Fruit fly (Drosophila melanogaster) whole organism, prepupa: Measurements from ENCODE around the gene Nhe3.

Experiments
- Blimp-1 ChIP-seq: fragments of 200-800 bp; sonication (Bioruptor generic); optimal IDR thresholded peaks from 3 replicates; lab custom pipeline; 2017; ENCODE audit warnings: missing biosample characterization, missing genetic modification characterization, mild to moderate bottlenecking, moderate library complexity, missing genetic modification reagents
- CG10669 ChIP-seq: fragments of 200-800 bp; sonication (Bioruptor generic); optimal IDR thresholded peaks from 3 replicates; lab custom pipeline; 2018; ENCODE audit warnings: missing biosample characterization, mild to moderate bottlenecking, missing genetic modification characterization, moderate library complexity
- CG11294 ChIP-seq: fragments of 200-800 bp; sonication (Bioruptor generic); IDR thresholded peaks from 2 replicates; pipeline ENCODE4 v1.3.6; 2022; ENCODE audit warnings: missing biosample characterization, missing genetic modification characterization
- CG11902 ChIP-seq: fragments of 200-800 bp; sonication (Bioruptor generic); optimal IDR thresholded peaks from 3 replicates; lab custom pipeline; 2016; ENCODE audit warnings: missing biosample characterization, missing genetic modification characterization
- CG1621 ChIP-seq: fragments of 200-800 bp; sonication (Bioruptor generic); optimal IDR thresholded peaks from 3 replicates; lab custom pipeline; 2018; ENCODE audit warnings: missing biosample characterization, mild to moderate bottlenecking, missing genetic modification characterization
- CG16779 ChIP-seq: fragments of 200-800 bp; sonication (Bioruptor generic); optimal IDR thresholded peaks from 3 replicates; lab custom pipeline; 2017; ENCODE audit warnings: missing biosample characterization, mild to moderate bottlenecking, missing genetic modification characterization
- CG31627 ChIP-seq: fragments of 200-800 bp; sonication (Bioruptor generic); optimal IDR thresholded peaks from 3 replicates; lab custom pipeline; 2016; ENCODE audit warnings: missing biosample characterization, missing genetic modification characterization
- CG32006 ChIP-seq: fragments of 200-800 bp; sonication (Bioruptor generic); optimal IDR thresholded peaks from 3 replicates; lab custom pipeline; 2017; ENCODE audit warnings: missing biosample characterization, mild to moderate bottlenecking, missing genetic modification characterization
- CG34406 ChIP-seq: fragments of 200-800 bp; sonication (Bioruptor generic); optimal IDR thresholded peaks from 3 replicates; lab custom pipeline; 2016; ENCODE audit warnings: missing biosample characterization, missing genetic modification characterization
- CG3919 ChIP-seq: fragments of 200-800 bp; sonication (Bioruptor generic); optimal IDR thresholded peaks from 3 replicates; lab custom pipeline; 2016; ENCODE audit warnings: missing biosample characterization, missing genetic modification characterization
- CG4318 ChIP-seq: fragments of 200-800 bp; sonication (Bioruptor generic); optimal IDR thresholded peaks from 3 replicates; lab custom pipeline; 2017; ENCODE audit warnings: missing biosample characterization, mild to moderate bottlenecking, missing genetic modification characterization
- CG6163 ChIP-seq: fragments of 200-800 bp; sonication (Bioruptor generic); IDR thresholded peaks from 3 replicates; pipeline ENCODE4 v1.3.6; 2022; ENCODE audit warnings: missing biosample characterization, missing genetic modification characterization
- CG6792 ChIP-seq: fragments of 200-800 bp; sonication (Bioruptor generic); optimal IDR thresholded peaks from 3 replicates; lab custom pipeline; 2016; ENCODE audit warnings: missing biosample characterization, missing genetic modification characterization
- CG6808 ChIP-seq: fragments of 200-800 bp; sonication (Bioruptor generic); optimal IDR thresholded peaks from 3 replicates; lab custom pipeline; 2017; ENCODE audit warnings: missing biosample characterization, missing genetic modification characterization, mild to moderate bottlenecking, moderate library complexity, missing genetic modification reagents
- CG6854 ChIP-seq: fragments of 200-800 bp; sonication (Bioruptor generic); optimal IDR thresholded peaks from 2 replicates; lab custom pipeline; 2017; ENCODE audit warnings: missing biosample characterization, mild to moderate bottlenecking, missing genetic modification characterization
- CG7368 ChIP-seq: fragments of 200-800 bp; sonication (Bioruptor generic); optimal IDR thresholded peaks from 3 replicates; lab custom pipeline; 2016; ENCODE audit warnings: missing biosample characterization, missing genetic modification characterization
- CG8119 ChIP-seq: fragments of 200-800 bp; sonication (Bioruptor generic); IDR thresholded peaks from 3 replicates; pipeline ENCODE4 v1.3.6; 2022; ENCODE audit warnings: missing biosample characterization, missing genetic modification characterization
- CG8319 ChIP-seq: fragments of 200-800 bp; sonication (Bioruptor generic); optimal IDR thresholded peaks from 3 replicates; lab custom pipeline; 2016; ENCODE audit warnings: missing biosample characterization, missing genetic modification characterization
- CG8632 ChIP-seq: fragments of 200-800 bp; sonication (Bioruptor generic); optimal IDR thresholded peaks from 3 replicates; lab custom pipeline; 2016; ENCODE audit warnings: missing biosample characterization, missing genetic modification characterization
- CG9139 ChIP-seq: fragments of 200-800 bp; sonication (Bioruptor generic); optimal IDR thresholded peaks from 3 replicates; lab custom pipeline; 2017; ENCODE audit warnings: missing biosample characterization, mild to moderate bottlenecking, missing genetic modification characterization
- Eip75B ChIP-seq: fragments of 200-800 bp; sonication (Bioruptor generic); optimal IDR thresholded peaks from 3 replicates; lab custom pipeline; 2016; ENCODE audit warnings: missing biosample characterization, missing genetic modification characterization
- Eip78C ChIP-seq: fragments of 200-800 bp; sonication (Bioruptor generic); peaks from one replicate; lab custom pipeline; 2016; ENCODE audit warnings: missing biosample characterization, missing genetic modification characterization
- Eip93F ChIP-seq: fragments of 200-800 bp; sonication (Bioruptor generic); optimal IDR thresholded peaks from 2 replicates; lab custom pipeline; 2016; ENCODE audit warnings: missing biosample characterization, mild to moderate bottlenecking, missing genetic modification characterization
- Ets96B ChIP-seq: fragments of 200-800 bp; optimal IDR thresholded peaks from 2 replicates; lab custom pipeline; 2019; ENCODE audit warnings: missing biosample characterization, mild to moderate bottlenecking, missing genetic modification characterization, moderate library complexity
- Gug ChIP-seq: fragments of 200-800 bp; sonication (Bioruptor generic); IDR thresholded peaks from 2 replicates; pipeline ENCODE4 v1.3.6; 2022; ENCODE audit warnings: missing biosample characterization, missing genetic modification characterization
- Hr38 ChIP-seq: sonication (Bioruptor generic); optimal IDR thresholded peaks from 2 replicates; lab custom pipeline; 2016; ENCODE audit warnings: missing biosample characterization, missing genetic modification characterization
- Met ChIP-seq: fragments of 200-800 bp; sonication (Bioruptor generic); optimal IDR thresholded peaks from 3 replicates; lab custom pipeline; 2016; ENCODE audit warnings: missing biosample characterization, missing genetic modification characterization
- OdsH ChIP-seq: fragments of 200-800 bp; sonication (Bioruptor generic); optimal IDR thresholded peaks from 3 replicates; lab custom pipeline; 2016; ENCODE audit warnings: missing biosample characterization, missing genetic modification characterization
- Smox ChIP-seq: fragments of 200-800 bp; sonication (Bioruptor generic); optimal IDR thresholded peaks from 3 replicates; lab custom pipeline; 2016; ENCODE audit warnings: missing biosample characterization, missing genetic modification characterization
- Sox102F ChIP-seq: fragments of 200-800 bp; sonication (Bioruptor generic); optimal IDR thresholded peaks from 2 replicates; lab custom pipeline; 2016; ENCODE audit warnings: missing biosample characterization, mild to moderate bottlenecking, missing genetic modification characterization
- Sox15 ChIP-seq: fragments of 200-800 bp; sonication (Bioruptor generic); optimal IDR thresholded peaks from 3 replicates; lab custom pipeline; 2016; ENCODE audit warnings: missing biosample characterization, missing genetic modification characterization
- achi ChIP-seq: fragments of 200-800 bp; sonication (Bioruptor generic); optimal IDR thresholded peaks from 3 replicates; lab custom pipeline; 2016; ENCODE audit warnings: missing biosample characterization, missing genetic modification characterization
- acj6 ChIP-seq: fragments of 200-800 bp; sonication (Bioruptor generic); optimal IDR thresholded peaks from 3 replicates; lab custom pipeline; 2016; ENCODE audit warnings: missing biosample characterization, missing genetic modification characterization
- cyc ChIP-seq: fragments of 200-800 bp; sonication (Bioruptor generic); optimal IDR thresholded peaks from 3 replicates; lab custom pipeline; 2016; ENCODE audit warnings: missing biosample characterization, missing genetic modification characterization
- dac ChIP-seq: fragments of 200-800 bp; sonication (Bioruptor generic); optimal IDR thresholded peaks from 2 replicates; lab custom pipeline; 2017; ENCODE audit warnings: missing biosample characterization, mild to moderate bottlenecking, missing genetic modification characterization
- eg ChIP-seq: fragments of 200-800 bp; sonication (Bioruptor generic); IDR thresholded peaks from 3 replicates; pipeline ENCODE4 v1.3.6; 2022; ENCODE audit warnings: missing biosample characterization, missing genetic modification characterization
- esn ChIP-seq: fragments of 200-800 bp; sonication (Bioruptor generic); optimal IDR thresholded peaks from 2 replicates; lab custom pipeline; 2016; ENCODE audit warnings: missing biosample characterization, mild to moderate bottlenecking, missing genetic modification characterization, moderate library complexity
- fd59A ChIP-seq: fragments of 200-800 bp; sonication (Bioruptor generic); optimal IDR thresholded peaks from 2 replicates; lab custom pipeline; 2017; ENCODE audit warnings: missing biosample characterization, mild to moderate bottlenecking, missing genetic modification characterization, missing genetic modification reagents
- fd85E ChIP-seq: fragments of 200-800 bp; sonication (Bioruptor generic); optimal IDR thresholded peaks from 3 replicates; lab custom pipeline; 2016; ENCODE audit warnings: missing biosample characterization, missing genetic modification characterization
- lz ChIP-seq: fragments of 200-800 bp; sonication (Bioruptor generic); optimal IDR thresholded peaks from 3 replicates; lab custom pipeline; 2016; ENCODE audit warnings: missing biosample characterization, missing genetic modification characterization
- net ChIP-seq: fragments of 200-800 bp; sonication (Bioruptor generic); optimal IDR thresholded peaks from 3 replicates; lab custom pipeline; 2016; ENCODE audit warnings: missing biosample characterization, missing genetic modification characterization
- pdm3 ChIP-seq: fragments of 200-800 bp; sonication (Bioruptor generic); optimal IDR thresholded peaks from 3 replicates; lab custom pipeline; 2016; ENCODE audit warnings: missing biosample characterization, missing genetic modification characterization
- salr ChIP-seq, 2 experiments: fragments of 200-800 bp; sonication (Bioruptor generic); optimal IDR thresholded peaks; 3 replicates each; lab custom pipeline; 2016 to 2018; ENCODE audit warnings: missing biosample characterization in 2 of 2, missing genetic modification characterization in 2 of 2, mild to moderate bottlenecking in 1 of 2
- spab ChIP-seq: fragments of 200-800 bp; sonication (Bioruptor generic); optimal IDR thresholded peaks from 2 replicates; lab custom pipeline; 2017; ENCODE audit warnings: missing biosample characterization, mild to moderate bottlenecking, missing genetic modification characterization, missing genetic modification reagents
- ss ChIP-seq, 2 experiments: fragments of 200-800 bp; sonication (Bioruptor generic); optimal IDR thresholded peaks; 2 replicates in 1 of 2; 3 replicates in 1 of 2; lab custom pipeline; 2017 to 2018; ENCODE audit warnings: mild to moderate bottlenecking in 2 of 2, missing biosample characterization in 2 of 2, missing genetic modification characterization in 2 of 2, moderate library complexity in 1 of 2
- svp ChIP-seq: fragments of 200-800 bp; sonication (Bioruptor generic); peaks from one replicate; lab custom pipeline; 2016; ENCODE audit warnings: missing biosample characterization, missing genetic modification characterization
- topi ChIP-seq: fragments of 200-800 bp; sonication (Bioruptor generic); optimal IDR thresholded peaks from 3 replicates; lab custom pipeline; 2016; ENCODE audit warnings: missing biosample characterization, missing genetic modification characterization

The Nhe3 gene

dm6 chr2L:6648163-6648628 is 36.0 kb downstream of the Nhe3 start (continued):
- TF ChIP-seq Sox15 (GFP tag; lab: Kevin White, UChicago) (peak; percentile 92), CG31627 (GFP tag; lab: Kevin White, UChicago) (peak; percentile 94), spab (peak; percentile 88), CG11902 (peak; percentile 85), fd59A (GFP tag; lab: Kevin White, UChicago) (peak; percentile 91), acj6 (GFP tag; lab: Kevin White, UChicago) (peak; percentile 96), CG8319 (GFP tag; lab: Kevin White, UChicago) (peak; percentile 89), lz (peak; percentile 95), CG3919 (peak; percentile 94), fd85E (GFP tag; lab: Kevin White, UChicago) (peak; percentile 60), CG34406 (peak; percentile 92), cyc (peak; percentile 92), Eip75B (GFP tag; lab: Kevin White, UChicago) (peak; percentile 95)

DNA sequence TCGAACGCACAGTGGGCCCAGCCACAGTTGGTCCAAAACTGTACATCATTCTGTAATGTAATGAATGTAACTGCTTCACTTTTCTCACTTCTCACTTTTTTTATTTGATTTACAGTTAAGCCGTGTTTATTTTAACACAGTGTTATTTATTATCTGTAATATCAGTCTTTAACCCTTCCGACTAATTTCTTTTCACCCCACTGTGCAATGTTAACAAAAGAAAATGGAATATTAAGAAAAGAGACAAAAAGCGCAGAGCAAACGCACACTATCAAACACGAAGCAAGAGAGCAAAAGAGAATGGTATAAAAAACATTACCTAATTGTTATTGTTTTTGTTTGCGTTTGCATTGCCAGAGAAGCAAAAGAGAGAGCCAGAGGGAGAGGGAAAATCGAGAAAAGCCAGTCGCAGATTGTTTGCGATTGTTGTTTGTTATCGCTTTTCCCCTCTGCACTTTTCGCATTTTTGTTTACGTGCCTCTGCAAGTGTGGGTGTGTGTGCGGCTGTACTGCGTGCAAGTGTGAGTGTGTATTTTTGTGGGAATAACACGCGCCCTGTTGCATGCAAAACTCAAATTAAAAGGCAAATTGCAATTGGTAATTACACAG is 37.0 kb downstream of the Nhe3 start:
- TF ChIP-seq Eip78C (GFP tag; lab: Kevin White, UChicago) = peak; percentile 98
- TF ChIP-seq net = peak; percentile 98
- peak; percentile 94 for TF ChIP-seq Gug (GFP tag; lab: Robert Waterston, UW)
- TF ChIP-seq Blimp-1 = peak; percentile 77
- TF ChIP-seq Met (GFP tag; lab: Kevin White, UChicago) = peak; percentile 95
- peak; percentile 84 for TF ChIP-seq CG8319 (GFP tag; lab: Kevin White, UChicago)
- TF ChIP-seq lz = peak; percentile 96
- TF ChIP-seq achi (GFP tag; lab: Kevin White, UChicago) = peak; percentile 95
- peak; percentile 96 for TF ChIP-seq OdsH (GFP tag; lab: Kevin White, UChicago)
- TF ChIP-seq dac (GFP tag; lab: Kevin White, UChicago) = peak; percentile 97
- peak; percentile 77 for TF ChIP-seq CG11902
- peak; percentile 90 for TF ChIP-seq CG1621 (tag; lab: Kevin White, UChicago)
- TF ChIP-seq CG34406 = peak; percentile 94
- peak; percentile 91 for TF ChIP-seq CG6792 (GFP tag; lab: Kevin White, UChicago)
- peak; percentile 98 for TF ChIP-seq CG32006 (GFP tag; lab: Kevin White, UChicago)
- TF ChIP-seq salr (GFP tag; optimal IDR thresholded peaks at IDR 0.05; lab: Kevin White, UChicago) = peak; percentile 83 to 97
- TF ChIP-seq CG9139 (GFP tag; lab: Kevin White, UChicago) = peak; percentile 80
- TF ChIP-seq CG3919 = peak; percentile 94
- TF ChIP-seq svp = peak; percentile 98
- TF ChIP-seq eg (GFP tag; lab: Robert Waterston, UW) = peak; percentile 99
- TF ChIP-seq CG6163 (GFP tag; lab: Robert Waterston, UW) = peak; percentile 96
- TF ChIP-seq CG31627 (GFP tag; lab: Kevin White, UChicago) = peak; percentile 96
- TF ChIP-seq CG7368 (GFP tag; lab: Kevin White, UChicago) = peak; percentile 93
- TF ChIP-seq Hr38 (GFP tag; lab: Kevin White, UChicago) = peak; percentile 89
- TF ChIP-seq acj6 (GFP tag; lab: Kevin White, UChicago) = peak; percentile 92
- peak; percentile 97 for TF ChIP-seq esn
- TF ChIP-seq Eip75B (GFP tag; lab: Kevin White, UChicago) = peak; percentile 95
- TF ChIP-seq Smox (GFP tag; lab: Kevin White, UChicago) = peak; percentile 95
- TF ChIP-seq Eip93F (GFP tag; lab: Kevin White, UChicago) = peak; percentile 56
- TF ChIP-seq Ets96B (tag; lab: Kevin White, UChicago) = peak; percentile 89
- TF ChIP-seq CG8632 (GFP tag; lab: Kevin White, UChicago) = peak; percentile 92
- peak; percentile 97 for TF ChIP-seq Sox102F (GFP tag; lab: Kevin White, UChicago)
- peak; percentile 89 for TF ChIP-seq CG10669 (GFP tag; lab: Kevin White, UChicago)
- peak; percentile 95 for TF ChIP-seq topi (GFP tag; lab: Kevin White, UChicago)
- TF ChIP-seq Sox15 (GFP tag; lab: Kevin White, UChicago) = peak; percentile 86
- TF ChIP-seq ss (GFP tag; optimal IDR thresholded peaks at IDR 0.05; lab: Kevin White, UChicago) = peak; percentile 60 to 86
- TF ChIP-seq CG8119 = peak; percentile 98
- peak; percentile 83 for TF ChIP-seq CG6808 (GFP tag; lab: Kevin White, UChicago)
- peak; percentile 76 for TF ChIP-seq CG6854 (GFP tag; lab: Kevin White, UChicago)
- TF ChIP-seq CG16779 (tag; lab: Kevin White, UChicago) = peak; percentile 90
- peak; percentile 96 for TF ChIP-seq CG11294
- peak; percentile 86 for TF ChIP-seq spab
- peak; percentile 96 for TF ChIP-seq CG4318 (GFP tag; lab: Kevin White, UChicago)
- peak; percentile 97 for TF ChIP-seq pdm3
